Worm (Caenorhabditis elegans) whole organism, mixed stage, embryonic: ENCODE measurements around the gene C06A1.3.

Experiments
- M03D4.4 ChIP-seq: sonication (generic microtip); optimal IDR thresholded peaks from 2 replicates; lab custom pipeline; 2017; ENCODE audit warnings: mild to moderate bottlenecking, missing genetic modification characterization, missing compliant biosample characterization
- bed-3 ChIP-seq: fragments of 200-800 bp; sonication (Bioruptor generic); optimal IDR thresholded peaks from 3 replicates; lab custom pipeline; 2018; ENCODE audit warnings: mild to moderate bottlenecking, missing genetic modification characterization, moderate library complexity, missing compliant biosample characterization
- blmp-1 ChIP-seq: fragments of 150-350 bp; optimal IDR thresholded peaks from 2 replicates; lab custom pipeline; 2014; ENCODE audit warnings: missing biosample characterization, missing genetic modification characterization
- ceh-39 ChIP-seq: fragments of 150-350 bp; optimal IDR thresholded peaks from 2 replicates; lab custom pipeline; 2014; ENCODE audit warnings: missing biosample characterization, missing genetic modification characterization
- ceh-43 ChIP-seq: fragments of 200-800 bp; sonication (Bioruptor generic); optimal IDR thresholded peaks from 2 replicates; lab custom pipeline; 2018; ENCODE audit warnings: mild to moderate bottlenecking, missing genetic modification characterization, moderate library complexity, missing compliant biosample characterization
- ceh-83 ChIP-seq: fragments of 200-800 bp; sonication (Bioruptor generic); optimal IDR thresholded peaks from 2 replicates; lab custom pipeline; 2018; ENCODE audit warnings: mild to moderate bottlenecking, missing genetic modification characterization, missing compliant biosample characterization
- ces-1 ChIP-seq: fragments of 150-350 bp; optimal IDR thresholded peaks from 2 replicates; lab custom pipeline; 2014; ENCODE audit warnings: missing biosample characterization, missing genetic modification reagents, missing genetic modification characterization
- cnd-1 ChIP-seq: fragments of 200-800 bp; sonication (Bioruptor generic); optimal IDR thresholded peaks from 2 replicates; lab custom pipeline; 2018; ENCODE audit warnings: mild to moderate bottlenecking, missing genetic modification characterization, missing compliant biosample characterization
- drap-1 ChIP-seq: fragments of 200-800 bp; sonication (Bioruptor generic); optimal IDR thresholded peaks from 3 replicates; lab custom pipeline; 2018; ENCODE audit warnings: mild to moderate bottlenecking, missing genetic modification characterization, missing compliant biosample characterization
- elt-1 ChIP-seq: sonication (generic microtip); optimal IDR thresholded peaks from 2 replicates; lab custom pipeline; 2017; ENCODE audit warnings: missing genetic modification characterization, mild to moderate bottlenecking, missing compliant biosample characterization, antibody characterized with exemption, moderate library complexity, borderline replicate concordance; ENCODE audit not compliant: insufficient read depth
- elt-3 ChIP-seq: fragments of 150-350 bp; optimal IDR thresholded peaks from 2 replicates; lab custom pipeline; 2014; ENCODE audit warnings: missing biosample characterization, missing genetic modification characterization
- flh-1 ChIP-seq: fragments of 200-800 bp; sonication (Bioruptor generic); optimal IDR thresholded peaks from 2 replicates; lab custom pipeline; 2018; ENCODE audit warnings: mild to moderate bottlenecking, missing genetic modification characterization, moderate library complexity, missing compliant biosample characterization
- ham-2 ChIP-seq: fragments of 200-800 bp; sonication (Bioruptor generic); optimal IDR thresholded peaks from 2 replicates; lab custom pipeline; 2018; ENCODE audit warnings: mild to moderate bottlenecking, missing genetic modification characterization, missing compliant biosample characterization
- hlh-1 ChIP-seq: fragments of 150-350 bp; optimal IDR thresholded peaks from 2 replicates; lab custom pipeline; 2014; ENCODE audit warnings: missing biosample characterization, missing genetic modification reagents, missing genetic modification characterization
- lin-13 ChIP-seq: fragments of 150-350 bp; optimal IDR thresholded peaks from 2 replicates; lab custom pipeline; 2014; ENCODE audit warnings: missing biosample characterization, missing genetic modification characterization
- lin-32 ChIP-seq: fragments of 200-800 bp; sonication (Bioruptor generic); optimal IDR thresholded peaks from 2 replicates; lab custom pipeline; 2018; ENCODE audit warnings: mild to moderate bottlenecking, missing genetic modification characterization, missing compliant biosample characterization
- lsy-2 ChIP-seq: fragments of 150-350 bp; optimal IDR thresholded peaks from 2 replicates; lab custom pipeline; 2014; ENCODE audit warnings: missing biosample characterization, missing genetic modification characterization
- mab-5 ChIP-seq: fragments of 150-350 bp; optimal IDR thresholded peaks from 2 replicates; lab custom pipeline; 2014; ENCODE audit warnings: missing biosample characterization, missing genetic modification characterization
- mep-1 ChIP-seq: fragments of 150-350 bp; optimal IDR thresholded peaks from 2 replicates; lab custom pipeline; 2017; ENCODE audit warnings: missing biosample characterization, missing genetic modification reagents, missing genetic modification characterization, inconsistent platforms
- mls-2 ChIP-seq: sonication (generic microtip); optimal IDR thresholded peaks from 2 replicates; lab custom pipeline; 2016; ENCODE audit warnings: mild to moderate bottlenecking, missing genetic modification characterization, moderate library complexity, missing compliant biosample characterization
- nhr-12 ChIP-seq: fragments of 150-350 bp; optimal IDR thresholded peaks from 2 replicates; lab custom pipeline; 2014; ENCODE audit warnings: missing biosample characterization, missing genetic modification characterization
- nhr-2 ChIP-seq: fragments of 150-350 bp; optimal IDR thresholded peaks from 2 replicates; lab custom pipeline; 2014; ENCODE audit warnings: missing biosample characterization, missing genetic modification characterization
- nhr-237 ChIP-seq: fragments of 150-350 bp; optimal IDR thresholded peaks from 2 replicates; lab custom pipeline; 2014; ENCODE audit warnings: missing biosample characterization, missing genetic modification characterization
- nhr-28 ChIP-seq: fragments of 150-350 bp; optimal IDR thresholded peaks from 2 replicates; lab custom pipeline; 2014; ENCODE audit warnings: missing biosample characterization, missing genetic modification characterization
- nhr-76 ChIP-seq: sonication (generic microtip); optimal IDR thresholded peaks from 2 replicates; lab custom pipeline; 2017; ENCODE audit warnings: missing biosample characterization, missing genetic modification characterization
- pha-4 ChIP-seq: fragments of 150-350 bp; optimal IDR thresholded peaks from 2 replicates; lab custom pipeline; 2018; ENCODE audit warnings: missing biosample characterization, missing genetic modification reagents, missing genetic modification characterization
- sem-2 ChIP-seq: fragments of 200-800 bp; sonication (Bioruptor generic); optimal IDR thresholded peaks from 2 replicates; lab custom pipeline; 2018; ENCODE audit warnings: mild to moderate bottlenecking, missing genetic modification characterization, missing compliant biosample characterization
- snpc-4 ChIP-seq: fragments of 150-350 bp; optimal IDR thresholded peaks from 2 replicates; lab custom pipeline; 2014; ENCODE audit warnings: missing biosample characterization, missing genetic modification characterization
- sptf-1 ChIP-seq: sonication (generic microtip); optimal IDR thresholded peaks from 2 replicates; lab custom pipeline; 2017; ENCODE audit warnings: mild to moderate bottlenecking, missing genetic modification characterization, moderate library complexity, missing compliant biosample characterization
- tbx-8 ChIP-seq: fragments of 200-800 bp; sonication (Bioruptor generic); optimal IDR thresholded peaks from 2 replicates; lab custom pipeline; 2018; ENCODE audit warnings: mild to moderate bottlenecking, missing genetic modification characterization, moderate library complexity, missing compliant biosample characterization
- unc-120 ChIP-seq: sonication (generic microtip); optimal IDR thresholded peaks from 2 replicates; lab custom pipeline; 2017; ENCODE audit warnings: missing genetic modification characterization, missing compliant biosample characterization; ENCODE audit not compliant: poor library complexity, severe bottlenecking
- unc-39 ChIP-seq: fragments of 150-350 bp; optimal IDR thresholded peaks from 2 replicates; lab custom pipeline; 2014; ENCODE audit warnings: missing biosample characterization, missing genetic modification characterization
- unc-62 ChIP-seq: fragments of 150-350 bp; optimal IDR thresholded peaks from 2 replicates; lab custom pipeline; 2014; ENCODE audit warnings: missing biosample characterization, missing genetic modification reagents, missing genetic modification characterization
- zip-8 ChIP-seq: fragments of 150-350 bp; optimal IDR thresholded peaks from 2 replicates; lab custom pipeline; 2014; ENCODE audit warnings: missing biosample characterization, missing genetic modification characterization
- ztf-11 ChIP-seq: fragments of 150-350 bp; optimal IDR thresholded peaks from 2 replicates; lab custom pipeline; 2014; ENCODE audit warnings: missing biosample characterization, missing genetic modification characterization

Gene C06A1.3

DNA sequence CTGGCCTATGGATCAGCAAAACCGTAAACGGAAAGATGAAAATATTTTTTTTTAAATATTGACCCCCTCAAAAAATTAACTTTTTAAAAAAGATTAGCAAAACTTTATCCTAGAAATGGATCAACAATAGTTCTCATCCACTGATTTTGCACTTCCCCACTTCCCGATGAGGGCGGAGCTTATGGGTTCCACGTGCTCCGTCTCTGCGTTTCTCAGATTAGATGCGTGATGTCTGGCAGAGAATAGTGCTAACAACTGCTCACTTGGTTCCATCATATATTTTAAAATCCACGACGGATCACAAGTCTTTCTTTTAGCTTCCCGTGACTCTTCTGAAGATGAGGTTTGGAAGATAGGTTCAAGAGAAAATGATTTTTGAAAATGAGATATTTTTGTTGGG lies 13.7 kb upstream of the C06A1.3 start:
- TF ChIP-seq flh-1: no peak
- TF ChIP-seq unc-120 (tag; lab: Kevin White, UChicago): peak; percentile 85
- no peak for TF ChIP-seq sptf-1 (tag; lab: Kevin White, UChicago)
- TF ChIP-seq ces-1 (GFP tag; lab: Kevin White, UChicago): no peak
- no peak for TF ChIP-seq nhr-28 (tag; lab: Kevin White, UChicago)
- TF ChIP-seq mls-2 (tag; lab: Kevin White, UChicago): no peak
- no peak for TF ChIP-seq cnd-1
- no peak for TF ChIP-seq ceh-83
- TF ChIP-seq tbx-8: no peak
- TF ChIP-seq lin-32 (GFP tag; lab: Kevin White, UChicago): no peak
- peak; percentile 13 for TF ChIP-seq unc-62
- peak; percentile 85 for TF ChIP-seq hlh-1 (tag; lab: Kevin White, UChicago)
- no peak for TF ChIP-seq mab-5 (tag; lab: Kevin White, UChicago)
- TF ChIP-seq bed-3 (GFP tag; lab: Kevin White, UChicago): no peak
- TF ChIP-seq nhr-2 (tag; lab: Kevin White, UChicago): no peak
- no peak for TF ChIP-seq pha-4 (tag; lab: Kevin White, UChicago)
- no peak for TF ChIP-seq drap-1
- TF ChIP-seq nhr-237 (tag; lab: Kevin White, UChicago): no peak
- TF ChIP-seq ceh-43 (GFP tag; lab: Kevin White, UChicago): no peak
- TF ChIP-seq elt-1 (tag; lab: Kevin White, UChicago): no peak
- TF ChIP-seq, all 35 proteins: peak for 3

ce11 chrII:10558962-10559415 lies 13.1 kb upstream of the C06A1.3 start:
- TF ChIP-seq mab-5 (tag; lab: Kevin White, UChicago): no peak
- TF ChIP-seq mep-1 (tag; lab: Kevin White, UChicago): no peak
- no peak for TF ChIP-seq lin-13 (tag; lab: Kevin White, UChicago)
- TF ChIP-seq lin-32 (GFP tag; lab: Kevin White, UChicago): no peak
- TF ChIP-seq ceh-39 (tag; lab: Kevin White, UChicago): no peak
- no peak for TF ChIP-seq flh-1
- no peak for TF ChIP-seq zip-8 (tag; lab: Kevin White, UChicago)
- TF ChIP-seq elt-3 (tag; lab: Kevin White, UChicago): no peak
- no peak for TF ChIP-seq mls-2 (tag; lab: Kevin White, UChicago)
- no peak for TF ChIP-seq ham-2 (GFP tag; lab: Kevin White, UChicago)
- no peak for TF ChIP-seq sptf-1 (tag; lab: Kevin White, UChicago)
- no peak for TF ChIP-seq lsy-2
- TF ChIP-seq nhr-237 (tag; lab: Kevin White, UChicago): no peak
- TF ChIP-seq bed-3 (GFP tag; lab: Kevin White, UChicago): no peak
- TF ChIP-seq ztf-11 (tag; lab: Kevin White, UChicago): no peak

DNA sequence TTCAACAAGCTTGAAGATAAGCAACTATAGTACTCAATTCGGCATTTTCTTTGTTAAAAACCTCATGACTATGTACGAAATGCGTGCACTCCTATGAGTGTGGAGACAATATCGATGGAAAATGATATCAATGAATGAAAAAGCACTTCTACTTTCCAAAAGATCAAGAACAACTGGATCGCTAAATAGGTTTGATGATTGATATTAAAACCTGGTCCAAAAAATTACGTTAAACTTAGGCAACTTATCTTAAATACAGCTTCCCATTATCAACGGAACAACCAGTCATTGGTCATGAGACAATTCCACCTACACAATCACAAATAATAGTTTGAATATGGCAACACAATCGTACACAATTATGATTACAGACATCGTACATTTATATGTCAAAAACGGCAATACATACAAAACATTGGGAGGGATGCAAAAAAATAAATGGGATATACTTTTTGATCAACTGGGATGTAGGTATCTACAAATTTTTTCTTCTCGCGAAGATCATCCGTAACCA lies 12.3 kb upstream of the C06A1.3 start:
- TF ChIP-seq drap-1 (no peak), mls-2 (tag; lab: Kevin White, UChicago) (no peak), ham-2 (GFP tag; lab: Kevin White, UChicago) (no peak), lsy-2 (no peak), mep-1 (tag; lab: Kevin White, UChicago) (no peak), snpc-4 (no peak), nhr-2 (tag; lab: Kevin White, UChicago) (no peak), sem-2 (GFP tag; lab: Kevin White, UChicago) (no peak), lin-13 (tag; lab: Kevin White, UChicago) (no peak)
- TF ChIP-seq, all 35 proteins: peak for 0

DNA sequence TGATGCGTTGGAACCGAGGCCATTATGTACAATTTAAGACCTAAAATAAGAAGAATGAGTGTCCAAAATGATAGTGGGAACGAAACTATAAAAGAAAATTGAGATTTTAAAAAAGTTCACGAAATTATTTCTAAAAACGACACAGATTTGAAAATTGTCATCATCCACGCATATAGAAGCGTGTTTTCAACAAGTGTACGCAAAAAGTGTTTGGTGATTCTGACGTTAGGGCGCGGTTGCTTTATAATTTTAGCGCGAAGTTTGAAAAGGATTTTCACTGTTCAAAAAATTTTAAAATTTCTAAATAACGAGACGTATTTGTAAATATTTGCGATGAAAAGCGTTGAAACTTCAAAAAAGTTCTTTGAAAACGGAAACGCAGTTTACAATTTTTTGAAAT lies 8.7 kb upstream of the C06A1.3 start, which contains the start of gene cdc-48.1:
Gene cdc-48.1 (minus strand): TSS at position 40 of the 400 bp plus-strand sequence.
- peak; percentile 100 for TF ChIP-seq lin-13 (tag; lab: Kevin White, UChicago)
- peak; percentile 96 for TF ChIP-seq cnd-1
- TF ChIP-seq ceh-83: peak; percentile 88
- TF ChIP-seq hlh-1 (tag; lab: Kevin White, UChicago): peak; percentile 88
- TF ChIP-seq ham-2 (GFP tag; lab: Kevin White, UChicago): peak; percentile 84
- peak; percentile 74 for TF ChIP-seq nhr-2 (tag; lab: Kevin White, UChicago)
- peak; percentile 72 for TF ChIP-seq tbx-8
- TF ChIP-seq ceh-43 (GFP tag; lab: Kevin White, UChicago): peak; percentile 87
- TF ChIP-seq snpc-4: no peak
- TF ChIP-seq mls-2 (tag; lab: Kevin White, UChicago): peak; percentile 89
- peak; percentile 100 for TF ChIP-seq nhr-237 (tag; lab: Kevin White, UChicago)
- TF ChIP-seq drap-1: peak; percentile 92
- TF ChIP-seq unc-62: peak; percentile 97
- peak; percentile 100 for TF ChIP-seq mep-1 (tag; lab: Kevin White, UChicago)
- peak; percentile 63 for TF ChIP-seq bed-3 (GFP tag; lab: Kevin White, UChicago)
- peak; percentile 87 for TF ChIP-seq nhr-28 (tag; lab: Kevin White, UChicago)
- TF ChIP-seq mab-5 (tag; lab: Kevin White, UChicago): peak; percentile 84
- TF ChIP-seq ztf-11 (tag; lab: Kevin White, UChicago): peak; percentile 80
- TF ChIP-seq ces-1 (GFP tag; lab: Kevin White, UChicago): peak; percentile 98
- peak; percentile 37 for TF ChIP-seq lin-32 (GFP tag; lab: Kevin White, UChicago)
- peak; percentile 49 for TF ChIP-seq flh-1
- peak; percentile 79 for TF ChIP-seq blmp-1
- no peak for TF ChIP-seq zip-8 (tag; lab: Kevin White, UChicago)
- TF ChIP-seq pha-4 (tag; lab: Kevin White, UChicago): peak; percentile 98
- TF ChIP-seq M03D4.4 (tag; lab: Kevin White, UChicago): peak; percentile 92
- TF ChIP-seq elt-3 (tag; lab: Kevin White, UChicago): peak; percentile 85
- TF ChIP-seq sem-2 (GFP tag; lab: Kevin White, UChicago): peak; percentile 30
- peak; percentile 36 for TF ChIP-seq unc-39 (tag; lab: Kevin White, UChicago)
- TF ChIP-seq nhr-76 (tag; lab: Kevin White, UChicago): no peak
- peak; percentile 68 for TF ChIP-seq elt-1 (tag; lab: Kevin White, UChicago)
- peak; percentile 95 for TF ChIP-seq lsy-2
- TF ChIP-seq ceh-39 (tag; lab: Kevin White, UChicago): peak; percentile 99
- TF ChIP-seq nhr-12 (tag; lab: Kevin White, UChicago): peak; percentile 68
- TF ChIP-seq unc-120 (tag; lab: Kevin White, UChicago): peak; percentile 91
- TF ChIP-seq sptf-1 (tag; lab: Kevin White, UChicago): peak; percentile 97
